Worm (Caenorhabditis elegans) whole organism, L1 larva: ENCODE results near the gene ZC204.17.

Experiments
- C04F5.9 ChIP-seq: sonication (generic microtip); optimal IDR thresholded peaks from 2 replicates; lab custom pipeline; 2016; ENCODE audit warnings: missing genetic modification characterization, missing compliant biosample characterization
- alr-1 ChIP-seq: fragments of 200-800 bp; sonication (Bioruptor generic); optimal IDR thresholded peaks from 2 replicates; lab custom pipeline; 2018; ENCODE audit warnings: borderline replicate concordance, mild to moderate bottlenecking, missing genetic modification characterization, missing compliant biosample characterization
- ceh-63 ChIP-seq: fragments of 200-800 bp; sonication (Bioruptor generic); optimal IDR thresholded peaks from 2 replicates; lab custom pipeline; 2018; ENCODE audit warnings: mild to moderate bottlenecking, missing genetic modification characterization, missing compliant biosample characterization
- efl-1 ChIP-seq, 4 experiments: fragments of 150-350 bp; optimal IDR thresholded peaks in 3 of 4; peaks in 1 of 4; 1 replicate in 1 of 4; 2 replicates in 3 of 4; lab custom pipeline; 2014; ENCODE audit warnings: missing biosample characterization in 2 of 4, missing genetic modification characterization in 2 of 4, missing genetic modification reagents in 2 of 4
- nhr-11 ChIP-seq: fragments of 150-350 bp; optimal IDR thresholded peaks from 2 replicates; lab custom pipeline; 2014; ENCODE audit warnings: missing biosample characterization, missing genetic modification characterization
- nhr-237 ChIP-seq: fragments of 150-350 bp; optimal IDR thresholded peaks from 2 replicates; lab custom pipeline; 2014; ENCODE audit warnings: missing biosample characterization, missing genetic modification characterization
- ztf-11 ChIP-seq, 2 experiments: sonication (generic microtip); optimal IDR thresholded peaks; 2 replicates each; lab custom pipeline; 2016 to 2017; ENCODE audit warnings: missing genetic modification characterization in 2 of 2, missing biosample characterization in 1 of 2, missing compliant biosample characterization in 1 of 2

ce11 chrII:1640496-1640895, 5.6 kb downstream of the ZC204.17 start, which contains the start of gene srh-72:
- TF ChIP-seq nhr-237 (tag; lab: Kevin White, UChicago): no peak
- no peak for TF ChIP-seq efl-1 (optimal IDR thresholded peaks at IDR 0.05; lab: Kevin White, UChicago)
- TF ChIP-seq efl-1 (GFP tag; optimal IDR thresholded peaks at IDR 0.05 in 1 of 2; lab: Kevin White, UChicago): no peak
- TF ChIP-seq alr-1 (tag; lab: Kevin White, UChicago): no peak
- no peak for TF ChIP-seq C04F5.9
- TF ChIP-seq ceh-63 (GFP tag; lab: Kevin White, UChicago): no peak
- no peak for TF ChIP-seq nhr-11
- TF ChIP-seq ztf-11 (tag; optimal IDR thresholded peaks at IDR 0.05; lab: Kevin White, UChicago): no peak
